Worm (Caenorhabditis elegans): Measurements from ENCODE around the gene Y57G11B.8.

- peak; percentile 45 to 54 for TF ChIP-seq lsy-2 (tag; optimal IDR thresholded peaks at IDR 0.05)
- TF ChIP-seq lin-13 (GFP tag; optimal IDR thresholded peaks at IDR 0.05): no peak
- no peak for TF ChIP-seq zip-11 (GFP tag; IDR thresholded peaks at IDR 0.05)
- peak; percentile 51 for TF ChIP-seq mep-1 (tag; optimal IDR thresholded peaks at IDR 0.05)
- peak; percentile 49 for TF ChIP-seq dmd-6 (GFP tag; IDR thresholded peaks at IDR 0.05)
- TF ChIP-seq jun-1 (tag; optimal IDR thresholded peaks at IDR 0.05): no peak
- no peak for TF ChIP-seq attf-4 (tag; optimal IDR thresholded peaks at IDR 0.05)
- TF ChIP-seq nhr-28 (tag; optimal IDR thresholded peaks at IDR 0.05): peak; percentile 56
These were observed 42.0 kb upstream of the Y57G11B.8 start for ce11 chrIV:14620543-14620942.

Measured in whole organism, L4 larva.